Worm (Caenorhabditis elegans): ENCODE measurements around the gene C03B1.6.

The C03B1.6 gene

DNA sequence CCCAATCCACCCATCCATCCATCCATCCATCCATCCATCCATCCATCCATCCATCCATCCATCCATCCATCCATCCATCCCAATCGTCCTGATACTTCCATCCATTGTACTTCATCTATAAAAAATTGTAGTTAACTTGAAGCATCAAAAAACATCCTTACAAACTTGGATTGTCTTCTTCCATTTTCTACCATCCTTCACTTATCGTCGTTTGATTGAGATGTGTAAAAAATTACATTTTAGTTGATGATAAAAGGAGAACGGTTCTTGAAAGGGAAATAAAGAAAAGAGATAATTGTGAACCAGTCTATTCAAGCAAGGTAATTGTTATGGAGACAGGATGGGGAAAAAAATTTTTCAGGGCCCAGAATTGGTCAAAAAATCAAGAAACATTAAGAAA lies 7.7 kb downstream of the C03B1.6 start, which contains the start of gene C03B1.10:
C03B1.10 (minus strand) TSS at position 101 of the 400 bp plus-strand sequence.
- TF ChIP-seq nhr-6 (tag; optimal IDR thresholded peaks at IDR 0.05) = no peak
- no peak for TF ChIP-seq nhr-23 (tag; optimal IDR thresholded peaks at IDR 0.05)
- TF ChIP-seq mdl-1 (tag; optimal IDR thresholded peaks at IDR 0.05) = no peak

DNA sequence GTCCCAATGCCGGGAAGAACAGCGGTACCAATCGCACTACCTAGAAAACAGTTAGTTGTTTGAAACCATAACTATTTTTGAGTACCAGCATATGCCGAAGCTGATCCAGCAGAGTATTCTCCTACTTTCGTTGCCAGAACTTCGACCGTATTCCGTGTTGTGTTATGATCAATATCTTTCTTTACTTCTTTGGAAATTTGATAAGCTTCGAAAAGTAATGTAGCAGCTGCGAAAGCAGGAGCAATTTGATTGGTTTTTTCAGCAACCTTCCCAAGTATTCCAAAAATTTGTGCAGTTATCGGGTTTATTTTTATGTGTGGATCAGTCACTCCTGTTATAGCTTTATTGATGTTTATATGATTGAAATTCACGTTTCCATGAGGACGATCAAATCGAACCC lies 10.0 kb downstream of the C03B1.6 start:
- TF ChIP-seq gmeb-1 (tag; optimal IDR thresholded peaks at IDR 0.05) = no peak

DNA sequence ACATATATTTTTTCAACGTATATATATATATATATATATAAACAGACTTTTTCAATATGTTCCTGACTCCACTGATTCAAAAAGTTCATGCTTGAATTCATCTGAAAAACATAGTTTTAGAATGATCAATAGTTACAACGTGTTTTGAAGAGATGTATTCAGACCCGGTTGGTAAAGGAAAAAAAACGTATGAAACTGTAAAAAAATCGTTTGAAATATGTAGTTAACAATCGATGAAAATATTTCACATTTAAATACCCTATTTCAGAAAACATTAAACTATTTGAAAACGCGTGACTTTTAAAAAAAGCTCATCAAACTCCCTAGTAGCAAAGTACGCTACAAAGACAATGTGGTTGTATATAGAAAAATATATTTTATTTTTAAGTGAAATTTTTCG lies 10.5 kb downstream of the C03B1.6 start, which contains the start of gene C03B1.14:
C03B1.14 (minus strand) TSS at position 101 of the 400 bp plus-strand sequence.
- no peak for TF ChIP-seq peb-1 (tag; optimal IDR thresholded peaks at IDR 0.05)
- no peak for TF ChIP-seq lin-11 (tag; optimal IDR thresholded peaks at IDR 0.05)
- TF ChIP-seq nhr-23 (tag; optimal IDR thresholded peaks at IDR 0.05) = no peak
- no peak for TF ChIP-seq mab-5 (tag; optimal IDR thresholded peaks at IDR 0.05)
- no peak for TF ChIP-seq C34F6.9 (tag; optimal IDR thresholded peaks at IDR 0.05)
- TF ChIP-seq egl-27 (tag; optimal IDR thresholded peaks at IDR 0.05) = no peak

DNA sequence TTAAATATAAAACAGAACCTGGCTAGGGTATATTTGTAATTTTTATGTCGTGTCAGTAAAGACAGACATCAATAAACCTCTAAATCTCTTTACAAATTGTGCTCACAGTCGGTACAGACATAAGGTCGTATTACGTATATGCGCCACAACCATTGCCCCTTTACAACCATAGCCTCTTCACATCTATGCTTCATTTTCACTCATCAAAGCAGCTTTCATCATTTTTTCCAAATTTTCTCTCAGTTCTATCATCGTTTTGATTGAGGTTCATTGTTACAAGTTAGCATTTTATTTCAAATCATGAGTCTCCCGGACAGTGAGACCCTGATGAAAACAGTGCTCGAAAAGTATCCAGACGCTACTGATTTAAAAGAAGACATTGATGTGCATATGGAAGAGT lies 14.1 kb downstream of the C03B1.6 start, which contains the start of gene C03B1.4:
C03B1.4 (plus strand) TSS at position 301 of the 400 bp plus-strand sequence.
- TF ChIP-seq zag-1 (tag; optimal IDR thresholded peaks at IDR 0.05) = no peak
- no peak for TF ChIP-seq nhr-129 (tag; optimal IDR thresholded peaks at IDR 0.05)
- no peak for TF ChIP-seq elt-3 (tag; optimal IDR thresholded peaks at IDR 0.05)
- no peak for TF ChIP-seq nhr-6 (tag; optimal IDR thresholded peaks at IDR 0.05)

DNA sequence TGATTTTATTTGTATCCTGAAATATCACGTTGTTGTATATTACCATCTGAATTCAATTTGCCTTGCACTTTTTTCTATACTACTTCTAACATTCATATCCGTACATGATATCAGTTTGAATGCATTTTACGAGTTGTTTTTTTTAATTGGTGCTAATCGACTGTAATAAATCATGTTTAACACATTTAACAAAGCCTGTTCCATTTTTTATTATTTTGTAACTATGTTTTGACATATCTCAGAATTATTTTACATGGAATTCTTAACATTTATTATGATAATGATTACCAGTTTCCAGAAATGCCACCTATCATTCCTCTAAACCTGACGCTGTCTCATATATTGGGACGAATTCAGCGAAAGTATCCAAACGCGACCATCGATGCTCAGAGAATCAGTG lies 15.6 kb downstream of the C03B1.6 start, which contains the start of gene C03B1.3:
C03B1.3 (plus strand) TSS at position 301 of the 400 bp plus-strand sequence.
- TF ChIP-seq lin-39 (tag; optimal IDR thresholded peaks at IDR 0.05) = no peak
- TF ChIP-seq egl-27 (tag; optimal IDR thresholded peaks at IDR 0.05) = no peak
- no peak for TF ChIP-seq blmp-1 (tag; optimal IDR thresholded peaks at IDR 0.05; ENCODE audit: insufficient read depth)
- no peak for TF ChIP-seq nhr-21 (tag; optimal IDR thresholded peaks at IDR 0.05)
- TF ChIP-seq Y55F3AM.14 (GFP tag; optimal IDR thresholded peaks at IDR 0.05) = no peak
- no peak for TF ChIP-seq mdl-1 (tag; optimal IDR thresholded peaks at IDR 0.05)
- no peak for TF ChIP-seq nhr-129 (tag; optimal IDR thresholded peaks at IDR 0.05)
- no peak for TF ChIP-seq C34F6.9 (tag; optimal IDR thresholded peaks at IDR 0.05)
- TF ChIP-seq F13H6.1 (tag; optimal IDR thresholded peaks at IDR 0.05) = no peak
- no peak for TF ChIP-seq ztf-1 (GFP tag; conservative IDR thresholded peaks at IDR 0.05)
- no peak for TF ChIP-seq fos-1 (tag; optimal IDR thresholded peaks at IDR 0.05)
- no peak for TF ChIP-seq lin-11 (tag; optimal IDR thresholded peaks at IDR 0.05)
- no peak for TF ChIP-seq lin-13 (GFP tag; optimal IDR thresholded peaks at IDR 0.05)
- no peak for TF ChIP-seq R02D3.7 (tag; optimal IDR thresholded peaks at IDR 0.05)
- no peak for TF ChIP-seq nhr-11 (tag; optimal IDR thresholded peaks at IDR 0.05)
- TF ChIP-seq nhr-23 (tag; optimal IDR thresholded peaks at IDR 0.05) = no peak
- no peak for TF ChIP-seq gmeb-1 (tag; optimal IDR thresholded peaks at IDR 0.05)
- TF ChIP-seq ceh-82 (tag; optimal IDR thresholded peaks at IDR 0.05) = no peak

DNA sequence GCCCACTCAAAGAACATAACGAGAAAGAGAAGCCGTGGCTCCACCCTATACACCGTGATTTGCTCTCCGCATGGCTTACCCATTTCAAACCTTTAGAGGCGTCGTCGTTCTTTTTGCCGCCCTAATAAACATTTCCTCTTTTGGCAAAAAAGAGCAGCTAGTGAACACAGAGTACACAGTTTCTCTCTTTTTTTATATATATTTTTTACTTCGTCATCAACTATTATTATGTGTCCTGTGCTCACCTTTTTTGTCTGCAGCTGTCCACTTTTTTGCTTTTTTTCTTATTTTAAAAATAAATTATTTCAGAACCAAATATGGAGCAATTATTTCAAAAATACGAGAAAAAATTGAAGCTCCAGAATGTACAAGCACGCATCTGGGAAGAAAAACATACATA lies 19.6 kb downstream of the C03B1.6 start, which contains the start of gene C03B1.2:
C03B1.2 (plus strand) TSS at position 301 of the 400 bp plus-strand sequence.
- TF ChIP-seq elt-1 (tag; optimal IDR thresholded peaks at IDR 0.05) (no peak), dmd-4 (tag; optimal IDR thresholded peaks at IDR 0.05) (no peak), sem-4 (tag; optimal IDR thresholded peaks at IDR 0.05) (no peak), mbf-1 (tag; optimal IDR thresholded peaks at IDR 0.05) (no peak), F13H6.1 (tag; optimal IDR thresholded peaks at IDR 0.05) (no peak), ceh-82 (tag; optimal IDR thresholded peaks at IDR 0.05) (no peak), unc-55 (GFP tag; optimal IDR thresholded peaks at IDR 0.05) (no peak), ama-1 (optimal IDR thresholded peaks at IDR 0.05) (no peak), ZK546.5 (tag; optimal IDR thresholded peaks at IDR 0.05) (no peak), nhr-77 (tag; optimal IDR thresholded peaks at IDR 0.05) (no peak), nhr-10 (tag; optimal IDR thresholded peaks at IDR 0.05) (no peak), unc-62 (GFP tag; optimal IDR thresholded peaks at IDR 0.05) (no peak), nhr-12 (tag; optimal IDR thresholded peaks at IDR 0.05) (no peak), gmeb-1 (tag; optimal IDR thresholded peaks at IDR 0.05) (no peak), mab-5 (tag; optimal IDR thresholded peaks at IDR 0.05) (no peak), lsy-2 (tag; optimal IDR thresholded peaks at IDR 0.05) (no peak)
